Fruit fly (Drosophila melanogaster) whole organism, embryonic: ENCODE data around the gene parvin.

Experiments used
- Adf1 ChIP-seq: fragments of 200-800 bp; sonication (Bioruptor generic); IDR thresholded peaks from 2 replicates; pipeline ENCODE4 v1.3.6; 2022; ENCODE audit warnings: missing biosample characterization, missing genetic modification characterization
- Atf-2 ChIP-seq: fragments of 200-800 bp; sonication (Bioruptor generic); optimal IDR thresholded peaks from 2 replicates; lab custom pipeline; 2016; ENCODE audit warnings: missing biosample characterization, missing genetic modification characterization
- CG11695 ChIP-seq: fragments of 200-800 bp; sonication (Bioruptor generic); IDR thresholded peaks from 3 replicates; pipeline ENCODE4 v1.3.6; 2022; ENCODE audit warnings: missing biosample characterization, missing genetic modification characterization
- CG1233 ChIP-seq: fragments of 200-800 bp; sonication (Bioruptor generic); optimal IDR thresholded peaks from 4 replicates; lab custom pipeline; 2018; ENCODE audit warnings: missing biosample characterization, mild to moderate bottlenecking, missing genetic modification characterization
- CG12942 ChIP-seq: fragments of 200-800 bp; sonication (Bioruptor generic); optimal IDR thresholded peaks from 3 replicates; lab custom pipeline; 2016; ENCODE audit warnings: missing biosample characterization, missing genetic modification characterization
- CG1647 ChIP-seq: fragments of 200-800 bp; sonication (Bioruptor generic); optimal IDR thresholded peaks from 3 replicates; lab custom pipeline; 2016; ENCODE audit warnings: missing biosample characterization, missing genetic modification characterization
- CG16779 ChIP-seq: fragments of 200-800 bp; sonication (Bioruptor generic); IDR thresholded peaks from 2 replicates; pipeline ENCODE4 v1.3.6; 2022; ENCODE audit warnings: missing biosample characterization, missing genetic modification characterization
- CG17612 ChIP-seq: fragments of 200-800 bp; sonication (Bioruptor generic); IDR thresholded peaks from 2 replicates; pipeline ENCODE4 v1.3.6; 2022; ENCODE audit warnings: missing biosample characterization, missing genetic modification characterization
- CG18262 ChIP-seq: fragments of 200-800 bp; optimal IDR thresholded peaks from 3 replicates; lab custom pipeline; 2019; ENCODE audit warnings: missing biosample characterization, mild to moderate bottlenecking, missing genetic modification characterization, moderate library complexity
- CG31224 ChIP-seq: fragments of 200-800 bp; sonication (Bioruptor generic); IDR thresholded peaks from 2 replicates; pipeline ENCODE4 v1.3.6; 2022; ENCODE audit warnings: missing biosample characterization, missing genetic modification characterization
- CG3281 ChIP-seq: fragments of 200-800 bp; sonication (Bioruptor generic); optimal IDR thresholded peaks from 3 replicates; lab custom pipeline; 2017; ENCODE audit warnings: missing biosample characterization, mild to moderate bottlenecking, missing genetic modification characterization
- CG3407 ChIP-seq: fragments of 200-800 bp; sonication (Bioruptor generic); optimal IDR thresholded peaks from 2 replicates; lab custom pipeline; 2018; ENCODE audit warnings: missing biosample characterization, mild to moderate bottlenecking, missing genetic modification characterization
- CG3838 ChIP-seq: fragments of 200-800 bp; sonication (Bioruptor generic); optimal IDR thresholded peaks from 3 replicates; lab custom pipeline; 2016; ENCODE audit warnings: missing biosample characterization, missing genetic modification characterization
- CG4424 ChIP-seq: fragments of 200-800 bp; sonication (Bioruptor generic); optimal IDR thresholded peaks from 3 replicates; lab custom pipeline; 2016; ENCODE audit warnings: missing biosample characterization, missing genetic modification characterization
- CG6654 ChIP-seq: fragments of 200-800 bp; sonication (Bioruptor generic); optimal IDR thresholded peaks from 2 replicates; lab custom pipeline; 2017; ENCODE audit warnings: missing biosample characterization, mild to moderate bottlenecking, missing genetic modification characterization
- D19A ChIP-seq: fragments of 200-800 bp; optimal IDR thresholded peaks from 3 replicates; lab custom pipeline; 2019; ENCODE audit warnings: missing biosample characterization, mild to moderate bottlenecking, missing genetic modification characterization, moderate library complexity
- Dll ChIP-seq: fragments of 200-800 bp; sonication (Bioruptor generic); IDR thresholded peaks from 4 replicates; pipeline ENCODE4 v1.3.6; 2022; ENCODE audit warnings: missing biosample characterization, missing genetic modification characterization; ENCODE audit not compliant: partially characterized antibody
- ERR ChIP-seq: fragments of 200-800 bp; sonication (Bioruptor generic); optimal IDR thresholded peaks from 2 replicates; lab custom pipeline; 2016; ENCODE audit warnings: missing biosample characterization, missing genetic modification characterization
- HLH54F ChIP-seq: fragments of 200-800 bp; sonication (Bioruptor generic); optimal IDR thresholded peaks from 3 replicates; lab custom pipeline; 2016; ENCODE audit warnings: missing biosample characterization, missing genetic modification characterization
- HmgD ChIP-seq: fragments of 200-800 bp; sonication (Bioruptor generic); optimal IDR thresholded peaks from 3 replicates; lab custom pipeline; 2016; ENCODE audit warnings: missing biosample characterization, missing genetic modification characterization
- Hmr ChIP-seq: fragments of 200-800 bp; sonication (Bioruptor generic); optimal IDR thresholded peaks from 3 replicates; lab custom pipeline; 2017; ENCODE audit warnings: mild to moderate bottlenecking, missing biosample characterization, missing genetic modification reagents, missing genetic modification characterization
- Hsf ChIP-seq: fragments of 200-800 bp; sonication (Bioruptor generic); optimal IDR thresholded peaks from 3 replicates; lab custom pipeline; 2016; ENCODE audit warnings: missing biosample characterization, missing genetic modification characterization
- MBD-R2 ChIP-seq: fragments of 200-800 bp; sonication (Bioruptor generic); IDR thresholded peaks from 2 replicates; pipeline ENCODE4 v1.3.6; 2022; ENCODE audit warnings: missing biosample characterization, missing genetic modification characterization
- Mad ChIP-seq: fragments of 200-800 bp; sonication (Bioruptor generic); optimal IDR thresholded peaks from 2 replicates; lab custom pipeline; 2016; ENCODE audit warnings: missing biosample characterization, missing genetic modification characterization
- Med ChIP-seq: fragments of 200-800 bp; sonication (Bioruptor generic); peaks from one replicate; lab custom pipeline; 2016; ENCODE audit warnings: missing biosample characterization, missing genetic modification characterization, mild to moderate bottlenecking, inconsistent platforms, moderate library complexity
- Mrtf ChIP-seq: fragments of 200-800 bp; sonication (Bioruptor generic); IDR thresholded peaks from 3 replicates; pipeline ENCODE4 v1.3.6; 2022; ENCODE audit warnings: missing biosample characterization, missing genetic modification characterization
- NK7.1 ChIP-seq: fragments of 200-800 bp; sonication (Bioruptor generic); optimal IDR thresholded peaks from 3 replicates; lab custom pipeline; 2016; ENCODE audit warnings: missing biosample characterization, missing genetic modification characterization
- Nf-YB ChIP-seq: fragments of 200-800 bp; sonication (Bioruptor generic); optimal IDR thresholded peaks from 3 replicates; lab custom pipeline; 2019; ENCODE audit warnings: missing biosample characterization, mild to moderate bottlenecking, missing genetic modification characterization, moderate library complexity
- Nf-YC ChIP-seq: fragments of 200-800 bp; optimal IDR thresholded peaks from 3 replicates; lab custom pipeline; 2019; ENCODE audit warnings: missing biosample characterization, mild to moderate bottlenecking, missing genetic modification characterization, moderate library complexity
- Side ChIP-seq: fragments of 200-800 bp; sonication (Bioruptor generic); optimal IDR thresholded peaks from 2 replicates; lab custom pipeline; 2016; ENCODE audit warnings: missing biosample characterization, missing genetic modification characterization
- Usf ChIP-seq: fragments of 200-800 bp; sonication (Bioruptor generic); optimal IDR thresholded peaks from 2 replicates; lab custom pipeline; 2017; ENCODE audit warnings: missing genotype, missing biosample characterization, missing genetic modification characterization
- ap ChIP-seq: fragments of 200-800 bp; sonication (Bioruptor generic); IDR thresholded peaks from 2 replicates; pipeline ENCODE4 v1.3.6; 2022; ENCODE audit warnings: missing biosample characterization, missing genetic modification characterization
- ase ChIP-seq: fragments of 200-800 bp; sonication (Bioruptor generic); IDR thresholded peaks from 3 replicates; pipeline ENCODE4 v1.3.6; 2022; ENCODE audit warnings: missing biosample characterization, missing genetic modification characterization
- ci ChIP-seq: fragments of 200-800 bp; sonication (Bioruptor generic); IDR thresholded peaks from 3 replicates; pipeline ENCODE4 v1.3.6; 2022; ENCODE audit warnings: missing biosample characterization, missing genetic modification characterization
- crol ChIP-seq: fragments of 200-800 bp; sonication (Bioruptor generic); IDR thresholded peaks from 2 replicates; pipeline ENCODE4 v1.3.6; 2022; ENCODE audit warnings: missing biosample characterization, missing genetic modification characterization
- hbn ChIP-seq: fragments of 200-800 bp; sonication (Bioruptor generic); IDR thresholded peaks from 2 replicates; pipeline ENCODE4 v1.3.6; 2022; ENCODE audit warnings: missing biosample characterization, missing genetic modification characterization; ENCODE audit not compliant: partially characterized antibody
- inv ChIP-seq: fragments of 200-800 bp; sonication (Bioruptor generic); IDR thresholded peaks from 2 replicates; pipeline ENCODE4 v1.3.6; 2022; ENCODE audit warnings: missing biosample characterization, missing genetic modification characterization; ENCODE audit not compliant: partially characterized antibody
- jigr1 ChIP-seq: fragments of 200-800 bp; sonication (Bioruptor generic); IDR thresholded peaks from 3 replicates; pipeline ENCODE4 v1.3.6; 2022; ENCODE audit warnings: missing biosample characterization, missing genetic modification characterization
- knrl ChIP-seq: fragments of 200-800 bp; sonication (Bioruptor generic); IDR thresholded peaks from 3 replicates; pipeline ENCODE4 v1.3.6; 2022; ENCODE audit warnings: missing biosample characterization, missing genetic modification characterization; ENCODE audit not compliant: partially characterized antibody
- mirr ChIP-seq: fragments of 200-800 bp; sonication (Bioruptor generic); optimal IDR thresholded peaks from 3 replicates; lab custom pipeline; 2018; ENCODE audit warnings: missing biosample characterization, mild to moderate bottlenecking, missing genetic modification characterization
- peb ChIP-seq: fragments of 200-800 bp; sonication (Bioruptor generic); IDR thresholded peaks from 2 replicates; pipeline ENCODE4 v1.3.6; 2022; ENCODE audit warnings: missing biosample characterization, missing genetic modification characterization
- pfk ChIP-seq: fragments of 200-800 bp; sonication (Bioruptor generic); optimal IDR thresholded peaks from 2 replicates; lab custom pipeline; 2018; ENCODE audit warnings: missing biosample characterization, mild to moderate bottlenecking, missing genetic modification characterization, moderate library complexity
- pho ChIP-seq: fragments of 200-800 bp; sonication (Bioruptor generic); optimal IDR thresholded peaks from 2 replicates; lab custom pipeline; 2016; ENCODE audit warnings: missing biosample characterization, missing genetic modification characterization
- pzg ChIP-seq: fragments of 200-800 bp; sonication (Bioruptor generic); optimal IDR thresholded peaks from 3 replicates; lab custom pipeline; 2018; ENCODE audit warnings: missing biosample characterization, mild to moderate bottlenecking, missing genetic modification characterization, moderate library complexity
- sens ChIP-seq: fragments of 200-800 bp; sonication (Bioruptor generic); peaks from one replicate; lab custom pipeline; 2016; ENCODE audit warnings: missing biosample characterization, missing genetic modification characterization
- sqz ChIP-seq: fragments of 200-800 bp; sonication (Bioruptor generic); optimal IDR thresholded peaks from 3 replicates; lab custom pipeline; 2018; ENCODE audit warnings: missing biosample characterization, mild to moderate bottlenecking, missing genetic modification characterization
- tll ChIP-seq, 2 experiments: fragments of 200-800 bp in 1 of 2; fragments of >200 bp in 1 of 2; sonication (Bioruptor generic) in 1 of 2; optimal IDR thresholded peaks; 2 replicates each; lab custom pipeline; 2017 to 2019; ENCODE audit warnings: missing biosample characterization in 2 of 2, missing genetic modification characterization in 2 of 2, mild to moderate bottlenecking in 1 of 2, moderate library complexity in 1 of 2
- trem ChIP-seq: fragments of 200-800 bp; optimal IDR thresholded peaks from 3 replicates; lab custom pipeline; 2019; ENCODE audit warnings: missing biosample characterization, mild to moderate bottlenecking, missing genetic modification characterization, moderate library complexity
- tx ChIP-seq: fragments of 200-800 bp; sonication (Bioruptor generic); optimal IDR thresholded peaks from 2 replicates; lab custom pipeline; 2016; ENCODE audit warnings: missing biosample characterization, missing genetic modification characterization
- vnd ChIP-seq: fragments of 200-800 bp; sonication (Bioruptor generic); IDR thresholded peaks from 3 replicates; pipeline ENCODE4 v1.3.6; 2022; ENCODE audit warnings: missing biosample characterization, missing genetic modification characterization; ENCODE audit not compliant: partially characterized antibody
- wor ChIP-seq: fragments of 200-800 bp; sonication (Bioruptor generic); IDR thresholded peaks from 2 replicates; pipeline ENCODE4 v1.3.6; 2022; ENCODE audit warnings: missing biosample characterization, missing genetic modification characterization
- zf30C ChIP-seq: fragments of 200-800 bp; sonication (Bioruptor generic); optimal IDR thresholded peaks from 3 replicates; lab custom pipeline; 2018; ENCODE audit warnings: missing biosample characterization, mild to moderate bottlenecking, missing genetic modification characterization
- zfh1 ChIP-seq: fragments of 200-800 bp; sonication (Bioruptor generic); IDR thresholded peaks from 3 replicates; pipeline ENCODE4 v1.3.6; 2022; ENCODE audit warnings: missing biosample characterization, missing genetic modification characterization

Gene parvin

DNA sequence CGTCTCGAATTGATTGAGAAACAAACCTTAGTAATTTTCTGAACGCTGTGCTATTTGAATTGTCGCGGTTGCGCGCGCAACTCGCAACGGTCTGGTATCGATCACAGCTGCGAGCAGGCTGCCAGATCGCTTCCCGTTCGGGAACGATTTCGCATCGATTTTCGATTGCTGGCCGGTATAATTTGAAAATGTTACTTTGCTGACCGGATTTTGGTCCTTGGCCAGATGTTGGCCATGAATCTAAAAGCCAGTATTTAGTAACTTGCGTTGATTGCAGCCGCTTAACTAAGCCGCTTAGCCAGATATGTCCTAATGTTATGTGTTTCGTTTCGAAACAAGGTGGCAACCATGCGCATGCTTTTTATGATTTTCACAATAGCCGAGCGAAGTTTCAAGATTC, 2.7 kb downstream of the parvin start (continued):
- TF ChIP-seq MBD-R2 = peak; percentile 62
- no peak for TF ChIP-seq hbn (GFP tag; lab: Robert Waterston, UW)
- no peak for TF ChIP-seq D19A (tag; lab: Kevin White, UChicago)
- peak; percentile 50 for TF ChIP-seq knrl
- TF ChIP-seq pfk (GFP tag; lab: Kevin White, UChicago) = no peak
- TF ChIP-seq pho = peak; percentile 4
- no peak for TF ChIP-seq ap (GFP tag; lab: Robert Waterston, UW)
- no peak for TF ChIP-seq wor (GFP tag; lab: Robert Waterston, UW)
- TF ChIP-seq mirr (GFP tag; lab: Kevin White, UChicago) = no peak
- TF ChIP-seq peb (GFP tag; lab: Robert Waterston, UW) = no peak
- TF ChIP-seq tx (GFP tag; lab: Kevin White, UChicago) = no peak
- TF ChIP-seq trem = peak; percentile 63
- no peak for TF ChIP-seq Adf1
- no peak for TF ChIP-seq sqz (GFP tag; lab: Kevin White, UChicago)
- no peak for TF ChIP-seq CG6654
- TF ChIP-seq inv (GFP tag; lab: Robert Waterston, UW) = no peak
- TF ChIP-seq NK7.1 (GFP tag; lab: Kevin White, UChicago) = no peak
- TF ChIP-seq CG12942 (GFP tag; lab: Kevin White, UChicago) = no peak
- TF ChIP-seq Hsf (GFP tag; lab: Kevin White, UChicago) = no peak
- TF ChIP-seq CG1647 (GFP tag; lab: Kevin White, UChicago) = no peak
- no peak for TF ChIP-seq HmgD (GFP tag; lab: Kevin White, UChicago)
- TF ChIP-seq pzg = peak; percentile 82
- no peak for TF ChIP-seq zfh1 (GFP tag; lab: Robert Waterston, UW)
- no peak for TF ChIP-seq Side (GFP tag; lab: Kevin White, UChicago)
- no peak for TF ChIP-seq ci (GFP tag; lab: Robert Waterston, UW)
- TF ChIP-seq Mad = no peak
- no peak for TF ChIP-seq ase (GFP tag; lab: Robert Waterston, UW)
- no peak for TF ChIP-seq Usf (GFP tag; lab: Kevin White, UChicago)
- no peak for TF ChIP-seq CG18262
- no peak for TF ChIP-seq tll (GFP tag; optimal IDR thresholded peaks at IDR 0.05; lab: Kevin White, UChicago)
- TF ChIP-seq HLH54F (GFP tag; lab: Kevin White, UChicago) = no peak
- TF ChIP-seq zf30C (GFP tag; lab: Kevin White, UChicago) = no peak
- peak; percentile 10 for TF ChIP-seq Nf-YC (tag; lab: Kevin White, UChicago)
- TF ChIP-seq Med (GFP tag; lab: Kevin White, UChicago) = peak; percentile 83
- no peak for TF ChIP-seq CG31224 (GFP tag; lab: Robert Waterston, UW)
- TF ChIP-seq CG16779 (GFP tag; lab: Robert Waterston, UW) = no peak
- TF ChIP-seq crol = no peak
- 0 out of 3 replicates have a peak, but pooled peaks have one; percentile 17 for TF ChIP-seq vnd (GFP tag; lab: Robert Waterston, UW)
- no peak for TF ChIP-seq CG1233
- TF ChIP-seq Dll (GFP tag; lab: Robert Waterston, UW) = peak; percentile 44; the same call in 1 of the 4 replicates
- TF ChIP-seq ERR (GFP tag; lab: Kevin White, UChicago) = no peak
- TF ChIP-seq sens = peak; percentile 16
- TF ChIP-seq CG3838 (GFP tag; lab: Kevin White, UChicago) = no peak
- no peak for TF ChIP-seq CG11695 (GFP tag; lab: Robert Waterston, UW)
- no peak for TF ChIP-seq Mrtf (GFP tag; lab: Robert Waterston, UW)
- peak; percentile 16 for TF ChIP-seq Hmr (GFP tag; lab: Kevin White, UChicago)
- TF ChIP-seq CG17612 (GFP tag; lab: Robert Waterston, UW) = no peak
- no peak for TF ChIP-seq jigr1
- no peak for TF ChIP-seq CG3407 (GFP tag; lab: Kevin White, UChicago)
- TF ChIP-seq CG4424 = no peak
- no peak for TF ChIP-seq CG3281 (GFP tag; lab: Kevin White, UChicago)
- TF ChIP-seq Atf-2 = no peak
- TF ChIP-seq Nf-YB = no peak
